Fruit fly (Drosophila melanogaster) whole organism, pupa: ENCODE measurements around the gene Lsp2.

ENCODE experiments used
- CG10348 ChIP-seq: fragments of 200-800 bp; sonication (Bioruptor generic); IDR thresholded peaks from 2 replicates; pipeline ENCODE4 v1.3.6; 2022; ENCODE audit warnings: missing biosample characterization, missing genetic modification characterization
- CG12605 ChIP-seq: fragments of 200-800 bp; sonication (Bioruptor generic); IDR thresholded peaks from 2 replicates; pipeline ENCODE4 v1.3.6; 2022; ENCODE audit warnings: missing biosample characterization, missing genetic modification characterization
- CG32121 ChIP-seq: fragments of 200-800 bp; sonication (Bioruptor generic); IDR thresholded peaks from 2 replicates; pipeline ENCODE4 v1.3.6; 2022; ENCODE audit warnings: missing biosample characterization, missing genetic modification characterization
- CG34367 ChIP-seq: fragments of 200-800 bp; sonication (Bioruptor generic); optimal IDR thresholded peaks from 2 replicates; lab custom pipeline; 2018; ENCODE audit warnings: missing biosample characterization, mild to moderate bottlenecking, missing genetic modification characterization
- CG8159 ChIP-seq: fragments of 200-800 bp; sonication (Bioruptor generic); optimal IDR thresholded peaks from 3 replicates; lab custom pipeline; 2018; ENCODE audit warnings: missing biosample characterization, mild to moderate bottlenecking, missing genetic modification characterization, moderate library complexity
- CG8301 ChIP-seq: fragments of 200-800 bp; sonication (Bioruptor generic); optimal IDR thresholded peaks from 2 replicates; lab custom pipeline; 2018; ENCODE audit warnings: missing biosample characterization, mild to moderate bottlenecking, missing genetic modification characterization
- CG9948 ChIP-seq: fragments of 200-800 bp; sonication (Bioruptor generic); optimal IDR thresholded peaks from 2 replicates; lab custom pipeline; 2018; ENCODE audit warnings: missing biosample characterization, mild to moderate bottlenecking, missing genetic modification characterization, moderate library complexity
- EcR ChIP-seq: fragments of 200-800 bp; sonication (Bioruptor generic); optimal IDR thresholded peaks from 3 replicates; lab custom pipeline; 2019; ENCODE audit warnings: missing biosample characterization, missing genetic modification characterization, mild to moderate bottlenecking, moderate library complexity, missing genetic modification reagents
- Pif1A ChIP-seq: fragments of 200-800 bp; sonication (Bioruptor generic); optimal IDR thresholded peaks from 3 replicates; lab custom pipeline; 2016; ENCODE audit warnings: missing biosample characterization, missing genetic modification characterization
- Snoo ChIP-seq: fragments of 200-800 bp; sonication (Bioruptor generic); optimal IDR thresholded peaks from 3 replicates; lab custom pipeline; 2017; ENCODE audit warnings: missing biosample characterization, mild to moderate bottlenecking, missing genetic modification characterization, inconsistent platforms

dm6 chr3L:12099329-12100031 lies 29.7 kb upstream of the Lsp2 start:
- TF ChIP-seq EcR (GFP tag; lab: Kevin White, UChicago) (no peak), Snoo (tag; lab: Kevin White, UChicago) (peak; percentile 31), CG12605 (no peak), CG9948 (tag; lab: Kevin White, UChicago) (peak; percentile 71), Pif1A (GFP tag; lab: Kevin White, UChicago) (peak; percentile 8), CG8301 (no peak), CG32121 (GFP tag; lab: Robert Waterston, UW) (no peak), CG34367 (tag; lab: Kevin White, UChicago) (peak; percentile 37), CG8159 (tag; lab: Kevin White, UChicago) (peak; percentile 87), CG10348 (no peak)
